Fruit fly (Drosophila melanogaster): Measurements from ENCODE around the gene TwdlN.

DNA sequence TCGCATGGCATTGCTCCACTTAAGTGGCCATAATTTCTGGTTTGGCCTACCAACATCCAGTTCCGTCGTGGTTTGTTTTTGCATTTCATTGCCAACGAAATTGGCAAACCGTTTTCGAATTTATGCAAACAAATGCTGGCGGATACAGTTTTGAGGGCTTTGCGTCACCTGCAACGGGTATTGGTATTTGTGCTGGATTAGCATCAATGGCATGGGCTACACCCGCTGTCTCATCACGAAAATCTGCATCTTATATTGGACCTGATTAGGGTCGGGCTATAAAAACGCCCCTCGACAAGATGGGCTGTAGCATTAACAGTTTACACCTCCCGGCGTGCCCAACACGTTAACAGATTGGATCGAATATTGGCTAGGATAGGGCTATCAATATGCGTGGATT is 24.5 kb downstream of the TwdlN start, which contains the start of gene Tb:
- TF ChIP-seq psq (optimal IDR thresholded peaks at IDR 0.05) (no peak), h (optimal IDR thresholded peaks at IDR 0.05) (no peak)
